Fruit fly (Drosophila melanogaster) whole organism, wandering third instar larva: Measurements from ENCODE around the gene nonA.

Experiments
- Hr83 ChIP-seq: fragments of 200-300 bp; sonication (Bioruptor generic); optimal IDR thresholded peaks from 2 replicates; lab custom pipeline; 2016; ENCODE audit warnings: missing biosample characterization, mild to moderate bottlenecking, missing genetic modification characterization, moderate library complexity; ENCODE audit not compliant: poor library complexity, severe bottlenecking
- brk ChIP-seq: fragments of 200-800 bp; sonication (Bioruptor generic); optimal IDR thresholded peaks from 2 replicates; lab custom pipeline; 2016; ENCODE audit warnings: missing biosample characterization, mild to moderate bottlenecking, missing genetic modification characterization
- h ChIP-seq: fragments of 200-800 bp; sonication (Bioruptor generic); optimal IDR thresholded peaks from 3 replicates; lab custom pipeline; 2016; ENCODE audit warnings: missing biosample characterization, mild to moderate bottlenecking, missing genetic modification characterization

Gene nonA

dm6 chrX:16420878-16421277, 59.5 kb downstream of the nonA start:
- no peak for TF ChIP-seq h (GFP tag; lab: Kevin White, UChicago)
- no peak for TF ChIP-seq Hr83 (GFP tag; lab: Kevin White, UChicago)
- TF ChIP-seq brk = no peak
